Fruit fly (Drosophila melanogaster) S2 (cell line): ENCODE measurements around the gene fz.

ENCODE experiments used
- CG8478 ChIP-seq: fragments of >200 bp; optimal IDR thresholded peaks from 2 replicates; lab custom pipeline; 2018
- CTCF ChIP-seq, 2 experiments: fragments of >200 bp; optimal IDR thresholded peaks; 2 replicates each; lab custom pipeline; 2018

DNA sequence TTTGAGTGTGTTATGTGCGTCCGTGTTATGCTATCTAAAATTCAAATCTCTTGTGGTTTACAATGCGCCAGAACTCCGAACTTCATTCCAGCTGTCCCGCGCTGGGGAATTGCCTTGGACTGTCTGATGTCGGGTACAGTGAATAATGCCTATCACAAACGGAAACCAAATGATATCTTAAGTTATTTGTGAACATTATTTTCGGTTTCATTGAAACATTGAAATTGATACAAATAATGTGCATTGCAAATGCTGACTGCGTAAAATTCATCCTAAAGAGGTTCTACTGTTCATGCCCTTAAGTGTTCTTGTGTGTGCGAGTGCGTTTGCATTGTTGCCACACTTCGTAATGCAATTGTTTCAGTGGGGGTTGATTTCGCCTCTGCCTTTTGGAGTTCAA is 29.7 kb downstream of the fz start:
- TF ChIP-seq CG8478 (lab: Kevin White, UChicago) (no peak), CTCF (optimal IDR thresholded peaks at IDR 0.05; lab: Kevin White, UChicago) (no peak)
